Worm (Caenorhabditis elegans) whole organism, L3 larva: Measurements from ENCODE around the gene lact-5.
"Not testable (repeated sequence)": the region's sequence is repeated elsewhere in the genome, so short reads cannot be mapped to it uniquely, and the experiment has no call there.

Experiments
- R02D3.7 ChIP-seq: fragments of 150-350 bp; optimal IDR thresholded peaks from 2 replicates; lab custom pipeline; 2014; ENCODE audit warnings: missing biosample characterization, missing genetic modification characterization
- aly-2 ChIP-seq: fragments of 150-350 bp; optimal IDR thresholded peaks from 2 replicates; lab custom pipeline; 2014; ENCODE audit warnings: missing biosample characterization, missing genetic modification characterization
- ama-1 ChIP-seq: fragments of 150-350 bp; optimal IDR thresholded peaks from 2 replicates; lab custom pipeline; 2018
- ceh-28 ChIP-seq: fragments of 150-350 bp; optimal IDR thresholded peaks from 2 replicates; lab custom pipeline; 2014; ENCODE audit warnings: missing biosample characterization, missing genetic modification reagents, missing genetic modification characterization
- ceh-9 ChIP-seq: sonication (generic microtip); optimal IDR thresholded peaks from 2 replicates; lab custom pipeline; 2018; ENCODE audit warnings: missing biosample characterization, missing genetic modification characterization
- daf-12 ChIP-seq: fragments of 150-350 bp; optimal IDR thresholded peaks from 2 replicates; lab custom pipeline; 2014; ENCODE audit warnings: missing biosample characterization, missing genetic modification reagents, missing genetic modification characterization
- egl-27 ChIP-seq: sonication (generic microtip); optimal IDR thresholded peaks from 4 replicates; lab custom pipeline; 2017; ENCODE audit warnings: missing biosample characterization, missing genetic modification reagents, missing genetic modification characterization
- egl-5 ChIP-seq: fragments of 150-350 bp; optimal IDR thresholded peaks from 2 replicates; lab custom pipeline; 2017; ENCODE audit warnings: missing biosample characterization, missing genetic modification reagents, missing genetic modification characterization, inconsistent platforms
- elt-1 ChIP-seq: fragments of 150-350 bp; optimal IDR thresholded peaks from 2 replicates; lab custom pipeline; 2014; ENCODE audit warnings: missing biosample characterization, missing genetic modification characterization
- fkh-2 ChIP-seq: fragments of 150-350 bp; optimal IDR thresholded peaks from 2 replicates; lab custom pipeline; 2014; ENCODE audit warnings: missing biosample characterization, missing genetic modification reagents, missing genetic modification characterization
- hmg-11 ChIP-seq: sonication (generic microtip); optimal IDR thresholded peaks from 2 replicates; lab custom pipeline; 2016; ENCODE audit warnings: missing genetic modification characterization, missing compliant biosample characterization
- lin-15B ChIP-seq: fragments of 150-350 bp; optimal IDR thresholded peaks from 2 replicates; lab custom pipeline; 2014; ENCODE audit warnings: missing biosample characterization, missing genetic modification characterization
- lin-39 ChIP-seq: fragments of 150-350 bp; optimal IDR thresholded peaks from 2 replicates; lab custom pipeline; 2018; ENCODE audit warnings: missing biosample characterization, missing genetic modification reagents, missing genetic modification characterization
- lsy-12 ChIP-seq: sonication (generic microtip); optimal IDR thresholded peaks from 2 replicates; lab custom pipeline; 2016; ENCODE audit warnings: mild to moderate bottlenecking, missing genetic modification characterization, missing compliant biosample characterization
- mdl-1 ChIP-seq: fragments of 150-350 bp; optimal IDR thresholded peaks from 2 replicates; lab custom pipeline; 2014; ENCODE audit warnings: missing biosample characterization, missing genetic modification characterization
- mml-1 ChIP-seq: fragments of 150-350 bp; sonication (generic microtip); optimal IDR thresholded peaks from 3 replicates; lab custom pipeline; 2014; ENCODE audit warnings: missing biosample characterization, missing genetic modification characterization
- nfya-1 ChIP-seq: sonication (generic microtip); optimal IDR thresholded peaks from 2 replicates; lab custom pipeline; 2017; ENCODE audit warnings: missing genetic modification characterization, mild to moderate bottlenecking, missing compliant biosample characterization, antibody characterized with exemption, moderate library complexity; ENCODE audit not compliant: insufficient read depth
- nhr-11 ChIP-seq: fragments of 150-350 bp; optimal IDR thresholded peaks from 2 replicates; lab custom pipeline; 2014; ENCODE audit warnings: missing biosample characterization, missing genetic modification characterization
- nhr-12 ChIP-seq: fragments of 150-350 bp; optimal IDR thresholded peaks from 2 replicates; lab custom pipeline; 2014; ENCODE audit warnings: missing biosample characterization, missing genetic modification characterization
- nhr-23 ChIP-seq: fragments of 150-350 bp; optimal IDR thresholded peaks from 2 replicates; lab custom pipeline; 2014; ENCODE audit warnings: missing biosample characterization, missing genetic modification reagents, missing genetic modification characterization
- nhr-237 ChIP-seq: fragments of 150-350 bp; optimal IDR thresholded peaks from 2 replicates; lab custom pipeline; 2014; ENCODE audit warnings: missing biosample characterization, missing genetic modification characterization
- nhr-25 ChIP-seq: sonication (generic microtip); optimal IDR thresholded peaks from 2 replicates; lab custom pipeline; 2017; ENCODE audit warnings: missing biosample characterization, missing genetic modification characterization
- nhr-43 ChIP-seq: sonication (generic microtip); optimal IDR thresholded peaks from 2 replicates; lab custom pipeline; 2016; ENCODE audit warnings: mild to moderate bottlenecking, missing genetic modification characterization, missing compliant biosample characterization; ENCODE audit not compliant: poor library complexity, severe bottlenecking
- nhr-67 ChIP-seq: fragments of 150-350 bp; optimal IDR thresholded peaks from 2 replicates; lab custom pipeline; 2014; ENCODE audit warnings: missing biosample characterization, missing genetic modification characterization
- nhr-76 ChIP-seq: fragments of 150-350 bp; sonication (generic microtip); optimal IDR thresholded peaks from 5 replicates; lab custom pipeline; 2014; ENCODE audit warnings: missing biosample characterization, missing genetic modification characterization
- nhr-77 ChIP-seq: fragments of 150-350 bp; optimal IDR thresholded peaks from 2 replicates; lab custom pipeline; 2014; ENCODE audit warnings: missing biosample characterization, missing genetic modification characterization
- pqm-1 ChIP-seq: fragments of 150-350 bp; optimal IDR thresholded peaks from 2 replicates; lab custom pipeline; 2017; ENCODE audit warnings: missing biosample characterization, missing genetic modification characterization, inconsistent platforms
- skn-1 ChIP-seq: fragments of 150-350 bp; optimal IDR thresholded peaks from 2 replicates; lab custom pipeline; 2014; ENCODE audit warnings: missing biosample characterization, missing genetic modification characterization
- snpc-4 ChIP-seq: fragments of 150-350 bp; optimal IDR thresholded peaks from 2 replicates; lab custom pipeline; 2014; ENCODE audit warnings: missing biosample characterization, missing genetic modification characterization
- tbx-2 ChIP-seq: sonication (generic microtip); optimal IDR thresholded peaks from 2 replicates; lab custom pipeline; 2016; ENCODE audit warnings: mild to moderate bottlenecking, missing genetic modification characterization, missing compliant biosample characterization
- zag-1 ChIP-seq: fragments of 150-350 bp; optimal IDR thresholded peaks from 2 replicates; lab custom pipeline; 2014; ENCODE audit warnings: missing biosample characterization, missing genetic modification characterization
- ztf-11 ChIP-seq: fragments of 150-350 bp; optimal IDR thresholded peaks from 2 replicates; lab custom pipeline; 2014; ENCODE audit warnings: missing biosample characterization, missing genetic modification characterization

The lact-5 gene

ce11 chrII:4849885-4850284, 28.3 kb upstream of the lact-5 start, which contains the start of gene T23B7.3:
Gene T23B7.3 (plus strand): TSS chrII:4850185.
- TF ChIP-seq lsy-12 (tag; lab: Kevin White, UChicago): no peak
- TF ChIP-seq nhr-77 (tag; lab: Kevin White, UChicago): no peak
- TF ChIP-seq lin-39 (tag; lab: Kevin White, UChicago): no peak
- no peak for TF ChIP-seq fkh-2 (tag; lab: Kevin White, UChicago)
- TF ChIP-seq nhr-25 (tag; lab: Kevin White, UChicago): no peak
- TF ChIP-seq daf-12 (tag; lab: Kevin White, UChicago): no peak
- TF ChIP-seq pqm-1 (tag; lab: Kevin White, UChicago): no peak
- no peak for TF ChIP-seq nhr-67
- no peak for TF ChIP-seq nhr-12 (tag; lab: Kevin White, UChicago)
- TF ChIP-seq snpc-4: no peak
- no peak for TF ChIP-seq lin-15B (tag; lab: Kevin White, UChicago)
- no peak for TF ChIP-seq egl-5 (tag; lab: Kevin White, UChicago)
- no peak for TF ChIP-seq mml-1 (tag; lab: Kevin White, UChicago)
- no peak for TF ChIP-seq nhr-23 (tag; lab: Kevin White, UChicago)
- TF ChIP-seq hmg-11 (tag; lab: Kevin White, UChicago): no peak

ce11 chrII:4842143-4842658, 20.7 kb upstream of the lact-5 start, which contains the start of the genes T23B7.2 and nspd-4:
Gene T23B7.2 (minus strand): TSS chrII:4842243.
Gene nspd-4 (plus strand): TSS chrII:4842608.
- TF ChIP-seq nhr-237 (tag; lab: Kevin White, UChicago); skn-1; egl-27 (tag; lab: Kevin White, UChicago): not testable (repeated sequence)
- TF ChIP-seq, all 47 proteins: peak for 0; not testable (repeated sequence) for 47

ce11 chrII:4837659-4838058, 16.1 kb upstream of the lact-5 start, which contains the start of gene C33F10.12:
Gene C33F10.12 (minus strand): TSS chrII:4837759.
- TF ChIP-seq nhr-12 (tag; lab: Kevin White, UChicago): no peak
- no peak for TF ChIP-seq nhr-237 (tag; lab: Kevin White, UChicago)
- TF ChIP-seq aly-2 (tag; lab: Kevin White, UChicago): no peak
- no peak for TF ChIP-seq lsy-12 (tag; lab: Kevin White, UChicago)
- no peak for TF ChIP-seq nhr-43

- no peak for TF ChIP-seq nhr-43
- TF ChIP-seq nhr-76 (tag; lab: Kevin White, UChicago): no peak
Observed at ce11 chrII:4834761-4835160, 13.2 kb upstream of the lact-5 start, which contains the start of the genes C33F10.11 and C33F10.1. Gene C33F10.11 (minus strand): TSS chrII:4834861. Gene C33F10.1 (plus strand): TSS chrII:4835023.

- TF ChIP-seq ama-1 (lab: Kevin White, UChicago): no peak
- no peak for TF ChIP-seq R02D3.7 (tag; lab: Kevin White, UChicago)
- TF ChIP-seq ceh-28: peak; percentile 5
- TF ChIP-seq ztf-11: no peak
- no peak for TF ChIP-seq zag-1 (tag; lab: Kevin White, UChicago)
- TF ChIP-seq mdl-1 (tag; lab: Kevin White, UChicago): no peak
- TF ChIP-seq snpc-4: no peak
- TF ChIP-seq ceh-9 (tag; lab: Kevin White, UChicago): no peak
- peak; percentile 40 for TF ChIP-seq lin-15B (tag; lab: Kevin White, UChicago)
- TF ChIP-seq nfya-1: peak; percentile 63
- TF ChIP-seq, all 47 proteins: peak for 3
Observed at ce11 chrII:4827734-4828609, 6.4 kb upstream of the lact-5 start, which contains the start of the genes fbxb-88 and tbck-1. Gene fbxb-88 (minus strand): TSS chrII:4827884. Gene tbck-1 (plus strand): TSS chrII:4828559.

- TF ChIP-seq elt-1, tbx-2, nhr-11 (tag; lab: Kevin White, UChicago): not testable (repeated sequence)
- TF ChIP-seq, all 47 proteins: peak for 0; not testable (repeated sequence) for 47
Observed at ce11 chrII:4825133-4825532, 3.6 kb upstream of the lact-5 start, which contains the start of the genes C33F10.8 and msp-40. Gene C33F10.8 (minus strand): TSS chrII:4825233. Gene msp-40 (plus strand): TSS chrII:4825414.
